Fruit fly (Drosophila melanogaster): ENCODE results near the gene ND-ASHI.

ND-ASHI gene

dm6 chrX:6702028-6702433 is 23.1 kb upstream of the ND-ASHI start (continued):
- TF ChIP-seq H2.0 (GFP tag; IDR thresholded peaks at IDR 0.05) (peak; percentile 41; the same call in 1 of the 2 replicates), CG10267 (tag; optimal IDR thresholded peaks at IDR 0.05) (peak; percentile 63), mld (GFP tag; IDR thresholded peaks at IDR 0.05; ENCODE audit: partially characterized antibody) (no peak), ase (GFP tag; IDR thresholded peaks at IDR 0.05) (peak; percentile 62; the same call in 2 of the 3 replicates), Dref (GFP tag; IDR thresholded peaks at IDR 0.05) (no peak), ash1 (GFP tag; optimal IDR thresholded peaks at IDR 0.05) (no peak), Gug (GFP tag; IDR thresholded peaks at IDR 0.05) (peak; percentile 45; the same call in 2 of the 4 replicates), fru (optimal IDR thresholded peaks at IDR 0.05) (no peak), pfk (GFP tag; optimal IDR thresholded peaks at IDR 0.05) (no peak), CG12744 (GFP tag; optimal IDR thresholded peaks at IDR 0.05) (peak; percentile 29), org-1 (GFP tag; optimal IDR thresholded peaks at IDR 0.05) (peak; percentile 54), crc (GFP tag; optimal IDR thresholded peaks at IDR 0.05) (no peak), CG12942 (GFP tag; optimal IDR thresholded peaks at IDR 0.05) (peak; percentile 44), CG3281 (GFP tag; optimal IDR thresholded peaks at IDR 0.05) (peak; percentile 15), CG17568 (GFP tag; optimal IDR thresholded peaks at IDR 0.05) (no peak), tll (GFP tag; optimal IDR thresholded peaks at IDR 0.05) (no peak), gsb-n (tag; optimal IDR thresholded peaks at IDR 0.05) (peak; percentile 68), CG10274 (GFP tag; optimal IDR thresholded peaks at IDR 0.05) (no peak), Rx (GFP tag; IDR thresholded peaks at IDR 0.05) (peak; percentile 58; the same call in 1 of the 2 replicates), grau (tag; optimal IDR thresholded peaks at IDR 0.05) (peak; percentile 65), h (optimal IDR thresholded peaks at IDR 0.05) (no peak), dysf (GFP tag; IDR thresholded peaks at IDR 0.05) (peak; percentile 68), CG9817 (tag; optimal IDR thresholded peaks at IDR 0.05) (peak; percentile 43), CG1832 (GFP tag; optimal IDR thresholded peaks at IDR 0.05) (no peak), CG11560 (tag; IDR thresholded peaks at IDR 0.05) (0 out of 3 replicates have a peak, but pooled peaks have one; percentile 16), z (GFP tag; IDR thresholded peaks at IDR 0.05) (no peak), Usf (GFP tag; optimal IDR thresholded peaks at IDR 0.05) (no peak), CG8290 (GFP tag; optimal IDR thresholded peaks at IDR 0.05) (peak; percentile 40), CG8290 (tag; optimal IDR thresholded peaks at IDR 0.05) (no peak), Med (GFP tag) (peak; percentile 85), tio (GFP tag; optimal IDR thresholded peaks at IDR 0.05) (peak; percentile 58), pb (GFP tag; optimal IDR thresholded peaks at IDR 0.05) (no peak), nau (GFP tag; optimal IDR thresholded peaks at IDR 0.05) (peak; percentile 8), sc (optimal IDR thresholded peaks at IDR 0.05) (no peak), sc (GFP tag; optimal IDR thresholded peaks at IDR 0.05) (peak; percentile 66), gcm2 (GFP tag; optimal IDR thresholded peaks at IDR 0.05) (peak; percentile 10), CG30020 (tag; optimal IDR thresholded peaks at IDR 0.05) (peak; percentile 6), kay (GFP tag; optimal IDR thresholded peaks at IDR 0.05) (no peak), tin (GFP tag; optimal IDR thresholded peaks at IDR 0.05) (peak; percentile 30), CG11723 (GFP tag; optimal IDR thresholded peaks at IDR 0.05) (peak; percentile 38), ftz-f1 (GFP tag; optimal IDR thresholded peaks at IDR 0.05) (no peak), CG13123 (GFP tag; optimal IDR thresholded peaks at IDR 0.05) (peak; percentile 7), HHEX (GFP tag; optimal IDR thresholded peaks at IDR 0.05) (peak; percentile 37), Awh (GFP tag; IDR thresholded peaks at IDR 0.05) (peak; percentile 65), inv (GFP tag; IDR thresholded peaks at IDR 0.05; ENCODE audit: partially characterized antibody) (no peak), bigmax (GFP tag; optimal IDR thresholded peaks at IDR 0.05) (no peak), Antp (GFP tag; optimal IDR thresholded peaks at IDR 0.05) (peak; percentile 27), unpg (GFP tag; optimal IDR thresholded peaks at IDR 0.05) (peak; percentile 72), ranshi (GFP tag; IDR thresholded peaks at IDR 0.05) (no peak), CG10321 (GFP tag; IDR thresholded peaks at IDR 0.05) (no peak), Blimp-1 (GFP tag; optimal IDR thresholded peaks at IDR 0.05) (peak; percentile 76), Mes4 (GFP tag; optimal IDR thresholded peaks at IDR 0.05) (peak; percentile 58), slbo (GFP tag; IDR thresholded peaks at IDR 0.05) (peak; percentile 12; the same call in 1 of the 2 replicates)

Measured in whole organism, embryonic.